Worm (Caenorhabditis elegans) whole organism, late embryonic: Measurements from ENCODE around the gene snr-6.

ENCODE experiments used
- F13H6.1 ChIP-seq: sonication (generic microtip); optimal IDR thresholded peaks from 2 replicates; lab custom pipeline; 2016; ENCODE audit warnings: missing genetic modification characterization, missing compliant biosample characterization
- ama-1 ChIP-seq: fragments of 150-350 bp; optimal IDR thresholded peaks from 2 replicates; lab custom pipeline; 2014
- ceh-19 ChIP-seq: fragments of 200-800 bp; sonication (Bioruptor generic); optimal IDR thresholded peaks from 2 replicates; lab custom pipeline; 2018; ENCODE audit warnings: mild to moderate bottlenecking, missing genetic modification characterization, missing compliant biosample characterization
- ceh-24 ChIP-seq: sonication (generic microtip); optimal IDR thresholded peaks from 2 replicates; lab custom pipeline; 2016; ENCODE audit warnings: mild to moderate bottlenecking, missing genetic modification characterization, missing compliant biosample characterization
- elt-2 ChIP-seq: sonication (generic microtip); optimal IDR thresholded peaks from 2 replicates; lab custom pipeline; 2016; ENCODE audit warnings: missing genetic modification reagents, missing genetic modification characterization, missing compliant biosample characterization
- nfya-1 ChIP-seq: sonication (generic microtip); optimal IDR thresholded peaks from 2 replicates; lab custom pipeline; 2017; ENCODE audit warnings: missing genetic modification characterization, mild to moderate bottlenecking, missing compliant biosample characterization, antibody characterized with exemption, moderate library complexity
- pag-3 ChIP-seq: sonication (generic microtip); optimal IDR thresholded peaks from 2 replicates; lab custom pipeline; 2016; ENCODE audit warnings: missing compliant biosample characterization, missing genetic modification characterization, borderline replicate concordance
- sox-2 ChIP-seq: fragments of 200-800 bp; sonication (Bioruptor generic); IDR thresholded peaks from 2 replicates; pipeline ENCODE4 v1.3.6; 2022; ENCODE audit warnings: missing genetic modification reagents, missing genetic modification characterization, missing compliant biosample characterization
- tbx-7 ChIP-seq: sonication (generic microtip); optimal IDR thresholded peaks from 2 replicates; lab custom pipeline; 2016; ENCODE audit warnings: missing genotype, missing genetic modification characterization, missing compliant biosample characterization
- unc-55 ChIP-seq: sonication (generic microtip); optimal IDR thresholded peaks from 2 replicates; lab custom pipeline; 2017; ENCODE audit warnings: missing biosample characterization, missing genetic modification reagents, missing genetic modification characterization

ce11 chrIII:12429579-12430084 is at the start of gene snr-6:
- no peak for TF ChIP-seq unc-55 (GFP tag; lab: Kevin White, UChicago)
- TF ChIP-seq nfya-1 (tag; lab: Kevin White, UChicago) = peak; percentile 84
- peak; percentile 17 for TF ChIP-seq elt-2 (tag; lab: Kevin White, UChicago)
- no peak for TF ChIP-seq tbx-7 (tag; lab: Kevin White, UChicago)
- TF ChIP-seq F13H6.1 (tag; lab: Kevin White, UChicago) = no peak
- no peak for TF ChIP-seq ceh-19 (GFP tag; lab: Kevin White, UChicago)
- TF ChIP-seq ceh-24 (tag; lab: Kevin White, UChicago) = no peak
- TF ChIP-seq sox-2 (GFP tag; lab: Robert Waterston, UW) = no peak
- TF ChIP-seq ama-1 (lab: Kevin White, UChicago) = no peak
- TF ChIP-seq pag-3 (tag; lab: Kevin White, UChicago) = no peak
